Worm (Caenorhabditis elegans): ENCODE data around the gene idh-1.

DNA sequence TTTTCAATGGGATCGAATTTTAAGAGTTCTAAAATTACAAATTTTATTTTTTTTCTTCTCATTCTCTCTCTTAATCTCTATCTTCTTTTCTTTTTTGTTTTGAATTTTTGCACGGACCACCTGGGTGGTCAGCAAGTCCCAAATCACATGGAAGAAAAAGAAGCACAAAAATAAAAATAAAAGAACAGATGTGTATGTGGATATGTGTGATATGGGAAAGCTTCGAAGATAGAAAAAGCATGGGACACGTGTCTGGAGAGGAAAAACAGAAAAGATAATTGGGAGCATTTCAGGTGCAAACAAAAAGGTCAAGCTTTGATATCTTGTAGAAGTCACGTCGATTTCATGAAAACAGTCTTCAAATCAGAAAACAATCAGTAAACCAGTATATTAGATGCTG is 6.3 kb upstream of the idh-1 start, which contains the start of gene hsp-12.6:
- TF ChIP-seq akir-1 (GFP tag; optimal IDR thresholded peaks at IDR 0.05) (no peak), sea-2 (GFP tag; IDR thresholded peaks at IDR 0.05) (no peak), B0019.2 (GFP tag; conservative IDR thresholded peaks at IDR 0.05) (no peak), let-526 (GFP tag; IDR thresholded peaks at IDR 0.05) (no peak), rec-8 (tag; optimal IDR thresholded peaks at IDR 0.05) (no peak), snpc-4 (GFP tag; optimal IDR thresholded peaks at IDR 0.05) (no peak), snpc-4 (tag; optimal IDR thresholded peaks at IDR 0.05) (no peak), F49E8.2 (tag; optimal IDR thresholded peaks at IDR 0.05; ENCODE audit: insufficient read depth) (no peak), unc-62 (GFP tag; optimal IDR thresholded peaks at IDR 0.05) (no peak), ceh-40 (GFP tag; IDR thresholded peaks at IDR 0.05) (no peak), ama-1 (optimal IDR thresholded peaks at IDR 0.05) (no peak), ama-1 (GFP tag; optimal IDR thresholded peaks at IDR 0.05) (no peak), lir-1 (GFP tag; conservative IDR thresholded peaks at IDR 0.05) (no peak), B0261.1 (tag; optimal IDR thresholded peaks at IDR 0.05) (no peak), attf-3 (GFP tag; conservative IDR thresholded peaks at IDR 0.05) (no peak), lsl-1 (GFP tag; optimal IDR thresholded peaks at IDR 0.05) (no peak)

Data from whole organism, young adult.